Worm (Caenorhabditis elegans): Measurements from ENCODE around the gene srh-166.

srh-166 gene

ce11 chrV:20486549-20486948 is 39.1 kb downstream of the srh-166 start:
- peak; percentile 85 for TF ChIP-seq dsc-1 (tag; optimal IDR thresholded peaks at IDR 0.05)
- peak; percentile 16; the same call in 1 of the 2 replicates for TF ChIP-seq unc-98 (GFP tag; IDR thresholded peaks at IDR 0.05)
- TF ChIP-seq efl-1 (optimal IDR thresholded peaks at IDR 0.05) = peak in 1 of 2 experiments; percentile 14
- peak in 1 of 2 experiments; percentile 27 for TF ChIP-seq efl-1 (GFP tag; optimal IDR thresholded peaks at IDR 0.05 in 1 of 2)
- peak; percentile 3 for TF ChIP-seq nhr-20 (tag; optimal IDR thresholded peaks at IDR 0.05)
- peak; percentile 73 for TF ChIP-seq rnt-1 (tag; optimal IDR thresholded peaks at IDR 0.05)
- TF ChIP-seq lin-14 (GFP tag; optimal IDR thresholded peaks at IDR 0.05) = peak; percentile 67
- TF ChIP-seq mep-1 (tag; optimal IDR thresholded peaks at IDR 0.05) = peak; percentile 41
- TF ChIP-seq pqm-1 (tag; optimal IDR thresholded peaks at IDR 0.05) = no peak
- TF ChIP-seq swsn-7 (tag; optimal IDR thresholded peaks at IDR 0.05) = peak; percentile 17
- TF ChIP-seq nhr-71 (tag; optimal IDR thresholded peaks at IDR 0.05) = peak; percentile 58
- TF ChIP-seq nhr-47 (tag; optimal IDR thresholded peaks at IDR 0.05) = peak; percentile 5
- peak in 1 of 2 experiments; percentile 21 for TF ChIP-seq mdl-1 (tag; optimal IDR thresholded peaks at IDR 0.05)
- no peak for TF ChIP-seq zip-4 (GFP tag; optimal IDR thresholded peaks at IDR 0.05)
- peak; percentile 46 for TF ChIP-seq snu-23 (GFP tag; optimal IDR thresholded peaks at IDR 0.05)
- TF ChIP-seq skn-1 (tag; optimal IDR thresholded peaks at IDR 0.05) = no peak
- TF ChIP-seq lsy-2 (tag; optimal IDR thresholded peaks at IDR 0.05) = peak in 1 of 2 experiments; percentile 36
- no peak for TF ChIP-seq nhr-76 (tag; optimal IDR thresholded peaks at IDR 0.05)

DNA sequence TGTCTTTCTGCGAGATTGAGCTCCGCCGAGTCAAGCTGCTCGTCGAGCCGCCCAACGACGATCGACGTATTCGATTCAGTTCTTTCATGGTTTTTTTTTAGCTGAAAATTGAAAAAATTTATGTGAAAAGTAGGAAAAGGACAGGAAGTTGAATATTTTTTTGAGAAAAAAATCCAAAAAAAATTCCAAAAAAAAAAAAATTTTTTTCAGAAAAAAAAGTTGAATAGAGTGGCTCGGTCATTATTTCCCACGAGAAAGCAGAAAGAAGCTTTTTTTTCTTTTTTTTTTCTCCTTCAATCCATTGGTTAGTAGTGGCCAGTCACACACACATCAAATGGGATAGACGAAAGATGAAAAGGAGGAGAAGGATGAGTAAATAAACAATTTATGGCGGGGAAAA is 40.4 kb downstream of the srh-166 start, which contains the start of gene dhcr-7:
Gene dhcr-7 (minus strand): TSS at position 101 of the 400 bp plus-strand sequence.
- TF ChIP-seq ces-1 (GFP tag; optimal IDR thresholded peaks at IDR 0.05) (no peak), unc-62 (GFP tag; optimal IDR thresholded peaks at IDR 0.05) (no peak), ceh-88 (GFP tag; IDR thresholded peaks at IDR 0.05) (no peak), hlh-4 (tag; optimal IDR thresholded peaks at IDR 0.05) (no peak), nhr-84 (tag; optimal IDR thresholded peaks at IDR 0.05) (no peak), aly-2 (tag; optimal IDR thresholded peaks at IDR 0.05) (no peak), nhr-19 (GFP tag; conservative IDR thresholded peaks at IDR 0.05) (no peak)

DNA sequence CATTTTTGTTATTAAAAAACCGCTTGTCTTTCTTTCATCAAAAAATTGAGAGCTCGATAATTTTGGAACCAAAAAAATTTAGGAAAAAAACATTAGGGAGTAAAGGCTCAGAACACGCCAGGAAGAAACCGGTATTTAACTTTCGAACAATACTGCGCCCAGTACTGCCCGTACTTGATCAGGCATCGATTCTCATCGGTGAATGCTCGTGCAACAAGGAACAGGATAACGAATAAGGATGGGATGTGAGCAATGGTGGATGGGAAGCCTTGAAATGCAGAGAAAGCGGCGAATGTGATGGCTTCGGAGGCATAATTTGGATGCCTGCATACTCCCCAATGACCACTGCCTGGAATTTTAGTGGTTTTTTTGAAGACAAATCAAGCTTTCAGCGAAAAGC is 44.9 kb downstream of the srh-166 start:
- TF ChIP-seq tbx-2 (tag; optimal IDR thresholded peaks at IDR 0.05) = no peak
- TF ChIP-seq ceh-88 (GFP tag; IDR thresholded peaks at IDR 0.05) = no peak
- TF ChIP-seq C34B4.2 (tag; optimal IDR thresholded peaks at IDR 0.05) = no peak
- TF ChIP-seq nhr-76 (tag; optimal IDR thresholded peaks at IDR 0.05) = no peak
- no peak for TF ChIP-seq mef-2 (tag; optimal IDR thresholded peaks at IDR 0.05)
- no peak for TF ChIP-seq mdl-1 (tag; optimal IDR thresholded peaks at IDR 0.05)
- TF ChIP-seq elt-2 (tag; optimal IDR thresholded peaks at IDR 0.05) = no peak
- no peak for TF ChIP-seq sox-4 (tag; optimal IDR thresholded peaks at IDR 0.05)
- no peak for TF ChIP-seq nhr-19 (GFP tag; conservative IDR thresholded peaks at IDR 0.05)
- TF ChIP-seq aly-2 (tag; optimal IDR thresholded peaks at IDR 0.05) = no peak
- TF ChIP-seq ces-1 (GFP tag; optimal IDR thresholded peaks at IDR 0.05) = no peak
- TF ChIP-seq fos-1 (tag; optimal IDR thresholded peaks at IDR 0.05) = no peak
- TF ChIP-seq alr-1 (tag; optimal IDR thresholded peaks at IDR 0.05; ENCODE audit: borderline replicate concordance) = no peak
- TF ChIP-seq nhr-47 (tag; optimal IDR thresholded peaks at IDR 0.05) = no peak
- TF ChIP-seq nhr-28 (tag; optimal IDR thresholded peaks at IDR 0.05) = no peak
- no peak for TF ChIP-seq nhr-11 (tag; optimal IDR thresholded peaks at IDR 0.05)
- TF ChIP-seq hlh-17 (GFP tag; optimal IDR thresholded peaks at IDR 0.05; ENCODE audit: borderline replicate concordance) = no peak
- TF ChIP-seq lin-13 (GFP tag; optimal IDR thresholded peaks at IDR 0.05) = no peak

- TF ChIP-seq nhr-19 (GFP tag; conservative IDR thresholded peaks at IDR 0.05) (peak; percentile 43), lin-15B (tag; optimal IDR thresholded peaks at IDR 0.05) (no peak), lin-14 (GFP tag; optimal IDR thresholded peaks at IDR 0.05) (no peak), ceh-63 (GFP tag; optimal IDR thresholded peaks at IDR 0.05) (no peak), skn-1 (tag; optimal IDR thresholded peaks at IDR 0.05) (peak; percentile 65), fkh-8 (tag; optimal IDR thresholded peaks at IDR 0.05) (peak; percentile 59), nhr-20 (tag; optimal IDR thresholded peaks at IDR 0.05) (peak; percentile 51), nhr-11 (tag; optimal IDR thresholded peaks at IDR 0.05) (no peak), tlp-1 (tag; optimal IDR thresholded peaks at IDR 0.05) (no peak), nhr-12 (tag; optimal IDR thresholded peaks at IDR 0.05) (no peak), unc-98 (GFP tag; IDR thresholded peaks at IDR 0.05) (no peak), ceh-82 (tag; optimal IDR thresholded peaks at IDR 0.05) (peak; percentile 24 to 61 (median 59)), efl-3 (GFP tag; optimal IDR thresholded peaks at IDR 0.05) (no peak), fkh-4 (tag; optimal IDR thresholded peaks at IDR 0.05; ENCODE audit: borderline replicate concordance) (no peak), hlh-4 (tag; optimal IDR thresholded peaks at IDR 0.05) (no peak), swsn-7 (tag; optimal IDR thresholded peaks at IDR 0.05) (peak; percentile 53), sptf-1 (tag; optimal IDR thresholded peaks at IDR 0.05) (no peak), hlh-17 (GFP tag; optimal IDR thresholded peaks at IDR 0.05; ENCODE audit: borderline replicate concordance) (no peak), nhr-237 (tag; optimal IDR thresholded peaks at IDR 0.05) (peak; percentile 9), unc-62 (GFP tag; optimal IDR thresholded peaks at IDR 0.05) (no peak), sox-4 (tag; optimal IDR thresholded peaks at IDR 0.05) (no peak)
Measured at ce11 chrV:20479013-20479739, 46.5 kb downstream of the srh-166 start, which contains the start of the genes calf-1 and rpl-2. Gene calf-1, minus strand, starts transcription at chrV:20479089. Gene rpl-2, plus strand, starts transcription at chrV:20479689.
